Worm (Caenorhabditis elegans) whole organism, dauer: ENCODE measurements around the gene Y69H2.7.

Experiments used
- unc-62 ChIP-seq: sonication (generic microtip); optimal IDR thresholded peaks from 2 replicates; lab custom pipeline; 2017; ENCODE audit warnings: missing biosample characterization, missing genetic modification reagents, missing genetic modification characterization

Y69H2.7 gene

ce11 chrV:18689681-18690080 lies at the start of gene Y69H2.7, which contains the start of gene ubc-19:
Y69H2.7 (plus strand) TSS chrV:18689989.
ubc-19 (minus strand) TSS chrV:18689762.
- no peak for TF ChIP-seq unc-62 (GFP tag; lab: Kevin White, UChicago)

- TF ChIP-seq unc-62 (GFP tag; lab: Kevin White, UChicago): no peak
Observed at ce11 chrV:18644258-18644657, 45.5 kb upstream of the Y69H2.7 start.

ce11 chrV:18650043-18650442 lies 39.7 kb upstream of the Y69H2.7 start, which contains the start of gene egas-2:
egas-2 (plus strand) TSS chrV:18650343.
- no peak for TF ChIP-seq unc-62 (GFP tag; lab: Kevin White, UChicago)

ce11 chrV:18656363-18656762 lies 33.4 kb upstream of the Y69H2.7 start:
- no peak for TF ChIP-seq unc-62 (GFP tag; lab: Kevin White, UChicago)

ce11 chrV:18657391-18657790 lies 32.4 kb upstream of the Y69H2.7 start:
- TF ChIP-seq unc-62 (GFP tag; lab: Kevin White, UChicago): no peak

ce11 chrV:18658914-18659313 lies 30.9 kb upstream of the Y69H2.7 start:
- no peak for TF ChIP-seq unc-62 (GFP tag; lab: Kevin White, UChicago)

ce11 chrV:18662333-18662732 lies 27.5 kb upstream of the Y69H2.7 start:
- TF ChIP-seq unc-62 (GFP tag; lab: Kevin White, UChicago): no peak

ce11 chrV:18664026-18664425 lies 25.8 kb upstream of the Y69H2.7 start, which contains the start of gene Y69H2.3:
Y69H2.3 (minus strand) TSS chrV:18664126.
- TF ChIP-seq unc-62 (GFP tag; lab: Kevin White, UChicago): no peak

- TF ChIP-seq unc-62 (GFP tag; lab: Kevin White, UChicago): no peak
Observed at ce11 chrV:18667179-18667578, 22.6 kb upstream of the Y69H2.7 start.

ce11 chrV:18670017-18670416 lies 19.8 kb upstream of the Y69H2.7 start, which contains the start of gene Y69H2.10:
Y69H2.10 (plus strand) TSS chrV:18670317.
- TF ChIP-seq unc-62 (GFP tag; lab: Kevin White, UChicago): no peak

- no peak for TF ChIP-seq unc-62 (GFP tag; lab: Kevin White, UChicago)
Observed at ce11 chrV:18671811-18672210, 18.0 kb upstream of the Y69H2.7 start.

ce11 chrV:18674367-18674766 lies 15.4 kb upstream of the Y69H2.7 start:
- TF ChIP-seq unc-62 (GFP tag; lab: Kevin White, UChicago): no peak

- no peak for TF ChIP-seq unc-62 (GFP tag; lab: Kevin White, UChicago)
Observed at ce11 chrV:18684455-18684987, 5.3 kb upstream of the Y69H2.7 start, which contains the start of gene Y69H2.17. Y69H2.17 (plus strand) TSS chrV:18684937.

- no peak for TF ChIP-seq unc-62 (GFP tag; lab: Kevin White, UChicago)
Observed at ce11 chrV:18687361-18687760, 2.4 kb upstream of the Y69H2.7 start.

ce11 chrV:18695469-18695868 lies 5.7 kb downstream of the Y69H2.7 start:
- TF ChIP-seq unc-62 (GFP tag; lab: Kevin White, UChicago): no peak

- TF ChIP-seq unc-62 (GFP tag; lab: Kevin White, UChicago): no peak
Observed at ce11 chrV:18699326-18699725, 9.5 kb downstream of the Y69H2.7 start, which contains the start of gene nhr-241. nhr-241 (plus strand) TSS chrV:18699451.

- TF ChIP-seq unc-62 (GFP tag; lab: Kevin White, UChicago): no peak
Observed at ce11 chrV:18701306-18701705, 11.5 kb downstream of the Y69H2.7 start, which contains the start of gene Y69H2.9. Y69H2.9 (plus strand) TSS chrV:18701538.
